In genomic region chr3R:14277894-14278522, dm6 we compare ENCODE assay signal across 4 fruit fly cellular contexts.
A peak's percentile ranks its signal among the peaks of the same experiment; 100 is the strongest.
TF ChIP-seq lines count a peak whose summit lies in the region.

No protein-coding gene starts in this region.

TF ChIP-seq in whole organism, adult, 20 proteins besides CTCF, POLR2A, EP300 and RAD21 (continued from another document):
- TF ChIP-seq ovo (GFP tag; optimal IDR thresholded peaks at IDR 0.05; lab: Kevin White, UChicago): no peak
TF ChIP-seq in whole organism, adult: peak in this region for 10.

TF ChIP-seq in whole organism, embryonic, 481 proteins besides CTCF, POLR2A, EP300 and RAD21 (continued from another document and continues in another):
- no peak for TF ChIP-seq Myb (GFP tag; optimal IDR thresholded peaks at IDR 0.05; lab: Kevin White, UChicago)
- TF ChIP-seq hbn (GFP tag; IDR thresholded peaks at IDR 0.05; lab: Robert Waterston, UW; ENCODE audit: partially characterized antibody): no peak
- peak; percentile 91 for TF ChIP-seq CG8924 (tag; optimal IDR thresholded peaks at IDR 0.05; lab: Kevin White, UChicago)
- TF ChIP-seq usp (GFP tag; optimal IDR thresholded peaks at IDR 0.05; lab: Kevin White, UChicago): no peak
- peak; percentile 88 for TF ChIP-seq CG18262 (tag; optimal IDR thresholded peaks at IDR 0.05; lab: Kevin White, UChicago)
- TF ChIP-seq ase (GFP tag; IDR thresholded peaks at IDR 0.05; lab: Robert Waterston, UW): peak; percentile 44; the same call in 2 of the 3 replicates
- peak; percentile 55 for TF ChIP-seq psq (GFP tag; optimal IDR thresholded peaks at IDR 0.05; lab: Kevin White, UChicago)
- TF ChIP-seq chinmo (GFP tag; IDR thresholded peaks at IDR 0.05; lab: Robert Waterston, UW; ENCODE audit: partially characterized antibody): no peak
- no peak for TF ChIP-seq CG13624 (GFP tag; optimal IDR thresholded peaks at IDR 0.05; lab: Kevin White, UChicago)
- TF ChIP-seq CG4328 (GFP tag; optimal IDR thresholded peaks at IDR 0.05; lab: Kevin White, UChicago): no peak
- TF ChIP-seq CG18011 (GFP tag; optimal IDR thresholded peaks at IDR 0.05; lab: Kevin White, UChicago): peak; percentile 33
- TF ChIP-seq h (optimal IDR thresholded peaks at IDR 0.05; lab: Kevin White, UChicago): no peak
- no peak for TF ChIP-seq CG10321 (GFP tag; IDR thresholded peaks at IDR 0.05; lab: Robert Waterston, UW)
- peak in 1 of 2 experiments; percentile 10 for TF ChIP-seq crp (GFP tag; optimal IDR thresholded peaks at IDR 0.05; lab: Kevin White, UChicago)
- TF ChIP-seq repo (GFP tag; optimal IDR thresholded peaks at IDR 0.05; lab: Kevin White, UChicago): no peak
- no peak for TF ChIP-seq CG2120 (GFP tag; optimal IDR thresholded peaks at IDR 0.05; lab: Kevin White, UChicago)
- peak; percentile 78 for TF ChIP-seq CG17385 (GFP tag; optimal IDR thresholded peaks at IDR 0.05; lab: Kevin White, UChicago)
- no peak for TF ChIP-seq Blimp-1 (GFP tag; optimal IDR thresholded peaks at IDR 0.05; lab: Kevin White, UChicago)
- peak; percentile 71 for TF ChIP-seq CG6272 (GFP tag; IDR thresholded peaks at IDR 0.05; lab: Robert Waterston, UW)
- peak; percentile 32 for TF ChIP-seq CG5180 (GFP tag; optimal IDR thresholded peaks at IDR 0.05; lab: Kevin White, UChicago)
- TF ChIP-seq zen2 (GFP tag; IDR thresholded peaks at IDR 0.05; lab: Robert Waterston, UW; ENCODE audit: partially characterized antibody): no peak
- no peak for TF ChIP-seq CG7928 (GFP tag; optimal IDR thresholded peaks at IDR 0.05; lab: Kevin White, UChicago)
- TF ChIP-seq NfI (GFP tag; optimal IDR thresholded peaks at IDR 0.05; lab: Kevin White, UChicago): peak; percentile 69
- no peak; the same call in 1 of the 2 replicates for TF ChIP-seq peb (GFP tag; IDR thresholded peaks at IDR 0.05; lab: Robert Waterston, UW)
- no peak for TF ChIP-seq CG9609 (GFP tag; optimal IDR thresholded peaks at IDR 0.05; lab: Kevin White, UChicago)
- TF ChIP-seq trh (GFP tag; optimal IDR thresholded peaks at IDR 0.05; lab: Kevin White, UChicago): peak; percentile 49
- TF ChIP-seq ci (GFP tag; IDR thresholded peaks at IDR 0.05; lab: Robert Waterston, UW): peak; percentile 90
- TF ChIP-seq Usf (GFP tag; optimal IDR thresholded peaks at IDR 0.05; lab: Kevin White, UChicago): peak; percentile 39
- peak; percentile 74 for TF ChIP-seq wdn (GFP tag; IDR thresholded peaks at IDR 0.05; lab: Robert Waterston, UW)
- TF ChIP-seq CG1603 (tag; optimal IDR thresholded peaks at IDR 0.05; lab: Kevin White, UChicago): no peak
- TF ChIP-seq CG12104 (GFP tag; optimal IDR thresholded peaks at IDR 0.05; lab: Kevin White, UChicago): peak; percentile 68
- peak; percentile 74 for TF ChIP-seq dysf (GFP tag; IDR thresholded peaks at IDR 0.05; lab: Robert Waterston, UW)
- peak; percentile 24 for TF ChIP-seq Abd-B (GFP tag; optimal IDR thresholded peaks at IDR 0.05; lab: Kevin White, UChicago)
- TF ChIP-seq sna (GFP tag; IDR thresholded peaks at IDR 0.05; lab: Robert Waterston, UW; ENCODE audit: partially characterized antibody): no peak
- no peak for TF ChIP-seq CG16813 (GFP tag; IDR thresholded peaks at IDR 0.05; lab: Robert Waterston, UW; ENCODE audit: partially characterized antibody)
- no peak for TF ChIP-seq sr (GFP tag; IDR thresholded peaks at IDR 0.05; lab: Robert Waterston, UW)
- TF ChIP-seq CG4854 (GFP tag; optimal IDR thresholded peaks at IDR 0.05; lab: Kevin White, UChicago): no peak
- peak; percentile 65 for TF ChIP-seq Ravus (GFP tag; IDR thresholded peaks at IDR 0.05; lab: Robert Waterston, UW)
- no peak for TF ChIP-seq CG7963 (GFP tag; IDR thresholded peaks at IDR 0.05; lab: Robert Waterston, UW; ENCODE audit: partially characterized antibody)
- peak; percentile 76 for TF ChIP-seq CG5953 (GFP tag; IDR thresholded peaks at IDR 0.05; lab: Robert Waterston, UW)
- TF ChIP-seq bigmax (GFP tag; optimal IDR thresholded peaks at IDR 0.05; lab: Kevin White, UChicago): no peak
- TF ChIP-seq zf30C (GFP tag; optimal IDR thresholded peaks at IDR 0.05; lab: Kevin White, UChicago): peak; percentile 97
- TF ChIP-seq HHEX (GFP tag; optimal IDR thresholded peaks at IDR 0.05; lab: Kevin White, UChicago): peak; percentile 73

TF ChIP-seq in whole organism, prepupa, 60 proteins besides CTCF, POLR2A, EP300 and RAD21 (continued from another document):
- peak; percentile 98 for TF ChIP-seq dsx (GFP tag; optimal IDR thresholded peaks at IDR 0.05; lab: Kevin White, UChicago; ENCODE audit: poor library complexity, severe bottlenecking)
- TF ChIP-seq Ets21C (GFP tag; optimal IDR thresholded peaks at IDR 0.05; lab: Kevin White, UChicago): peak; percentile 71
- peak; percentile 96 for TF ChIP-seq net (GFP tag; optimal IDR thresholded peaks at IDR 0.05; lab: Kevin White, UChicago)
- TF ChIP-seq CG3919 (GFP tag; optimal IDR thresholded peaks at IDR 0.05; lab: Kevin White, UChicago): peak; percentile 98
- peak; percentile 97 for TF ChIP-seq spab (GFP tag; optimal IDR thresholded peaks at IDR 0.05; lab: Kevin White, UChicago)
- peak; percentile 97 for TF ChIP-seq CG10631 (GFP tag; optimal IDR thresholded peaks at IDR 0.05; lab: Kevin White, UChicago)
- TF ChIP-seq fd59A (GFP tag; optimal IDR thresholded peaks at IDR 0.05; lab: Kevin White, UChicago): peak; percentile 97
- peak; percentile 92 for TF ChIP-seq Smox (GFP tag; optimal IDR thresholded peaks at IDR 0.05; lab: Kevin White, UChicago)
- peak; percentile 95 for TF ChIP-seq Sox102F (GFP tag; optimal IDR thresholded peaks at IDR 0.05; lab: Kevin White, UChicago)
- TF ChIP-seq Eip93F (GFP tag; optimal IDR thresholded peaks at IDR 0.05; lab: Kevin White, UChicago): peak; percentile 94
- peak; percentile 92 for TF ChIP-seq CG8319 (GFP tag; optimal IDR thresholded peaks at IDR 0.05; lab: Kevin White, UChicago)
- peak; percentile 95 for TF ChIP-seq CG34406 (GFP tag; optimal IDR thresholded peaks at IDR 0.05; lab: Kevin White, UChicago)
- TF ChIP-seq CG4318 (GFP tag; optimal IDR thresholded peaks at IDR 0.05; lab: Kevin White, UChicago): peak; percentile 88
- peak; percentile 93 for TF ChIP-seq CG16779 (tag; optimal IDR thresholded peaks at IDR 0.05; lab: Kevin White, UChicago)
- TF ChIP-seq CG6276 (GFP tag; optimal IDR thresholded peaks at IDR 0.05; lab: Kevin White, UChicago): peak; percentile 94
- TF ChIP-seq Eip78C (GFP tag; lab: Kevin White, UChicago): peak; percentile 99
- peak; percentile 94 for TF ChIP-seq CG7368 (GFP tag; optimal IDR thresholded peaks at IDR 0.05; lab: Kevin White, UChicago)
- TF ChIP-seq esn (GFP tag; optimal IDR thresholded peaks at IDR 0.05; lab: Kevin White, UChicago): peak; percentile 97
- TF ChIP-seq CG11762 (GFP tag; optimal IDR thresholded peaks at IDR 0.05; lab: Kevin White, UChicago; ENCODE audit: insufficient read depth): peak; percentile 92
- peak; percentile 80 for TF ChIP-seq CG11902 (GFP tag; optimal IDR thresholded peaks at IDR 0.05; lab: Kevin White, UChicago)
- peak; percentile 94 for TF ChIP-seq CG6854 (GFP tag; optimal IDR thresholded peaks at IDR 0.05; lab: Kevin White, UChicago)
- TF ChIP-seq CG8119 (GFP tag; IDR thresholded peaks at IDR 0.05; lab: Robert Waterston, UW): peak; percentile 99
- peak; percentile 99 for TF ChIP-seq Ets96B (tag; optimal IDR thresholded peaks at IDR 0.05; lab: Kevin White, UChicago)
- peak; percentile 94 for TF ChIP-seq Hr4 (GFP tag; optimal IDR thresholded peaks at IDR 0.05; lab: Kevin White, UChicago)
- peak; percentile 80 for TF ChIP-seq Hr39 (GFP tag; optimal IDR thresholded peaks at IDR 0.05; lab: Kevin White, UChicago)
- peak; percentile 86 for TF ChIP-seq Blimp-1 (GFP tag; optimal IDR thresholded peaks at IDR 0.05; lab: Kevin White, UChicago)
- peak; percentile 96 for TF ChIP-seq acj6 (GFP tag; optimal IDR thresholded peaks at IDR 0.05; lab: Kevin White, UChicago)
- no peak for TF ChIP-seq Hr38 (GFP tag; optimal IDR thresholded peaks at IDR 0.05; lab: Kevin White, UChicago)
- peak; percentile 91 to 92 for TF ChIP-seq salr (GFP tag; optimal IDR thresholded peaks at IDR 0.05; lab: Kevin White, UChicago)
- TF ChIP-seq vri (GFP tag; optimal IDR thresholded peaks at IDR 0.05; lab: Kevin White, UChicago): peak; percentile 94
- peak; percentile 94 for TF ChIP-seq Met (GFP tag; optimal IDR thresholded peaks at IDR 0.05; lab: Kevin White, UChicago)
- TF ChIP-seq svp (GFP tag; lab: Kevin White, UChicago): peak; percentile 95
- peak; percentile 99 for TF ChIP-seq CG15336 (GFP tag; IDR thresholded peaks at IDR 0.05; lab: Robert Waterston, UW)
- peak; percentile 89 for TF ChIP-seq cyc (GFP tag; optimal IDR thresholded peaks at IDR 0.05; lab: Kevin White, UChicago)
- peak; percentile 97 for TF ChIP-seq CG8632 (GFP tag; optimal IDR thresholded peaks at IDR 0.05; lab: Kevin White, UChicago)
- TF ChIP-seq CG1621 (tag; optimal IDR thresholded peaks at IDR 0.05; lab: Kevin White, UChicago): peak; percentile 92
- peak; percentile 97 for TF ChIP-seq achi (GFP tag; optimal IDR thresholded peaks at IDR 0.05; lab: Kevin White, UChicago)
- TF ChIP-seq dac (GFP tag; optimal IDR thresholded peaks at IDR 0.05; lab: Kevin White, UChicago): peak; percentile 86
- TF ChIP-seq Sox15 (GFP tag; optimal IDR thresholded peaks at IDR 0.05; lab: Kevin White, UChicago): peak; percentile 78
- peak; percentile 98 for TF ChIP-seq CG3032 (tag; optimal IDR thresholded peaks at IDR 0.05; lab: Kevin White, UChicago)
- TF ChIP-seq eg (GFP tag; IDR thresholded peaks at IDR 0.05; lab: Robert Waterston, UW): peak; percentile 98

TF ChIP-seq in whole organism, wandering third instar larva, 38 proteins besides CTCF, POLR2A, EP300 and RAD21 (continued from another document):
- TF ChIP-seq sage (GFP tag; optimal IDR thresholded peaks at IDR 0.05; lab: Kevin White, UChicago) (peak; percentile 93), brk (GFP tag; optimal IDR thresholded peaks at IDR 0.05; lab: Kevin White, UChicago) (peak; percentile 96), Dfd (GFP tag; optimal IDR thresholded peaks at IDR 0.05; lab: Kevin White, UChicago) (no peak), Mio (GFP tag; optimal IDR thresholded peaks at IDR 0.05; lab: Kevin White, UChicago) (no peak), lola (GFP tag; optimal IDR thresholded peaks at IDR 0.05; lab: Kevin White, UChicago) (no peak), Rel (GFP tag; optimal IDR thresholded peaks at IDR 0.05; lab: Kevin White, UChicago) (peak; percentile 94), Rel (tag; optimal IDR thresholded peaks at IDR 0.05; lab: Kevin White, UChicago) (peak; percentile 87), Sp1 (GFP tag; optimal IDR thresholded peaks at IDR 0.05; lab: Kevin White, UChicago) (peak; percentile 98), rgr (GFP tag; optimal IDR thresholded peaks at IDR 0.05; lab: Kevin White, UChicago) (peak; percentile 95), jim (GFP tag; optimal IDR thresholded peaks at IDR 0.05; lab: Kevin White, UChicago) (no peak), CrebA (GFP tag; optimal IDR thresholded peaks at IDR 0.05; lab: Kevin White, UChicago; ENCODE audit: borderline replicate concordance) (peak; percentile 92), woc (GFP tag; optimal IDR thresholded peaks at IDR 0.05; lab: Kevin White, UChicago) (peak; percentile 86), ey (GFP tag; optimal IDR thresholded peaks at IDR 0.05; lab: Kevin White, UChicago) (peak; percentile 85), Vsx2 (GFP tag; optimal IDR thresholded peaks at IDR 0.05; lab: Kevin White, UChicago; ENCODE audit: partially characterized antibody) (no peak), usp (GFP tag; optimal IDR thresholded peaks at IDR 0.05; lab: Kevin White, UChicago) (no peak), tai (GFP tag; optimal IDR thresholded peaks at IDR 0.05; lab: Kevin White, UChicago) (no peak), Hnf4 (GFP tag; optimal IDR thresholded peaks at IDR 0.05; lab: Kevin White, UChicago) (peak; percentile 92)
